Worm (Caenorhabditis elegans): ENCODE data around the gene Y47D3A.34.

DNA sequence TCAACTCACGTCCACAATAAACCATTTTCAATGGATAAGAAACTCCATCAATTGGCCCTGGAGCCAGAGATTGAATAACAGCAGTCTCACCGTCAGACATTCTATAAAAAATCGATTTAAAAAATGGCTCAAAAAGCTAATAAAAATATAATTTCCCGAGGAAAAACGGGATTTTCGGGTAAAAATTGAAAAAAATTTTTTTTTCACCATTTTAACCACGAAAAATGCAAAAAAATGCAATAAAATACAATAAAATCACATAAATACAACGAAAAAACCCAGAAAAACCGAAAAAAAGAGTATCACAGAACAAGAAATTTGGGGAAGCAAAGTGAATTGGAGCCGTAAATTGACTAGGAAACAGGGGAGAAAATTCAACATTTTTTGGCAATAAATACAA lies 44.2 kb upstream of the Y47D3A.34 start, which contains the start of gene Y47D3A.21:
- TF ChIP-seq ama-1 (optimal IDR thresholded peaks at IDR 0.05) (no peak), pes-1 (GFP tag; IDR thresholded peaks at IDR 0.05) (no peak), flt-1 (GFP tag; IDR thresholded peaks at IDR 0.05) (no peak), F13C5.2 (tag; optimal IDR thresholded peaks at IDR 0.05) (no peak), B0310.2 (tag; optimal IDR thresholded peaks at IDR 0.05) (no peak), ceh-13 (GFP tag; optimal IDR thresholded peaks at IDR 0.05) (no peak), tbx-11 (GFP tag; IDR thresholded peaks at IDR 0.05) (no peak), tra-4 (tag; optimal IDR thresholded peaks at IDR 0.05) (no peak), hnd-1 (tag; optimal IDR thresholded peaks at IDR 0.05) (no peak), ets-7 (tag; optimal IDR thresholded peaks at IDR 0.05) (no peak)

Data from whole organism, early embryonic.